Fruit fly (Drosophila melanogaster): ENCODE measurements around the gene AIF.

Gene AIF

dm6 chr2L:2131449-2132109 is 20.0 kb upstream of the AIF start (continued):
- TF ChIP-seq Sox102F (GFP tag; optimal IDR thresholded peaks at IDR 0.05): peak; percentile 0
- peak; percentile 49 for TF ChIP-seq sens (GFP tag)
- TF ChIP-seq Rfx (GFP tag; IDR thresholded peaks at IDR 0.05): no peak
- no peak for TF ChIP-seq grau (tag; optimal IDR thresholded peaks at IDR 0.05)
- TF ChIP-seq CG4707 (GFP tag; optimal IDR thresholded peaks at IDR 0.05): no peak

- TF ChIP-seq CG1024 (GFP tag; IDR thresholded peaks at IDR 0.05): no peak
- no peak for TF ChIP-seq Hr3 (GFP tag; optimal IDR thresholded peaks at IDR 0.05)
- TF ChIP-seq sima (GFP tag; optimal IDR thresholded peaks at IDR 0.05): no peak
- TF ChIP-seq CG3163 (GFP tag; optimal IDR thresholded peaks at IDR 0.05): no peak
- TF ChIP-seq MTF-1 (GFP tag; optimal IDR thresholded peaks at IDR 0.05; ENCODE audit: borderline replicate concordance): no peak
- peak; percentile 83 for TF ChIP-seq ERR (GFP tag; optimal IDR thresholded peaks at IDR 0.05)
- TF ChIP-seq cwo (GFP tag; optimal IDR thresholded peaks at IDR 0.05): peak; percentile 46
- no peak for TF ChIP-seq Lim3 (GFP tag; IDR thresholded peaks at IDR 0.05)
- no peak for TF ChIP-seq prd (optimal IDR thresholded peaks at IDR 0.05)
- TF ChIP-seq prd (GFP tag; IDR thresholded peaks at IDR 0.05): no peak
- no peak for TF ChIP-seq CG13775 (GFP tag; optimal IDR thresholded peaks at IDR 0.05)
- TF ChIP-seq CG11723 (GFP tag; optimal IDR thresholded peaks at IDR 0.05): no peak
- TF ChIP-seq sob (GFP tag; IDR thresholded peaks at IDR 0.05): no peak
- no peak for TF ChIP-seq CG4707 (GFP tag; optimal IDR thresholded peaks at IDR 0.05)
- no peak for TF ChIP-seq scrt (GFP tag; optimal IDR thresholded peaks at IDR 0.05)
Measured at dm6 chr2L:2132215-2132614, 19.3 kb upstream of the AIF start.

- TF ChIP-seq CG6683 (GFP tag; optimal IDR thresholded peaks at IDR 0.05): no peak
- no peak for TF ChIP-seq Bdp1 (GFP tag; optimal IDR thresholded peaks at IDR 0.05)
- TF ChIP-seq Antp (GFP tag; optimal IDR thresholded peaks at IDR 0.05): peak; percentile 8
- peak; percentile 50 for TF ChIP-seq CG18599 (GFP tag; optimal IDR thresholded peaks at IDR 0.05)
- TF ChIP-seq CG15514 (GFP tag; optimal IDR thresholded peaks at IDR 0.05): peak; percentile 15
- no peak for TF ChIP-seq pros (GFP tag; optimal IDR thresholded peaks at IDR 0.05)
- no peak for TF ChIP-seq Vsx1 (GFP tag; optimal IDR thresholded peaks at IDR 0.05)
- no peak for TF ChIP-seq CG9727 (GFP tag; optimal IDR thresholded peaks at IDR 0.05)
- TF ChIP-seq seq (GFP tag; IDR thresholded peaks at IDR 0.05): no peak
- no peak for TF ChIP-seq Stat92E (GFP tag; optimal IDR thresholded peaks at IDR 0.05)
- TF ChIP-seq B-H2 (GFP tag; optimal IDR thresholded peaks at IDR 0.05): no peak
- TF ChIP-seq CG5180 (GFP tag; optimal IDR thresholded peaks at IDR 0.05): no peak
- no peak for TF ChIP-seq abd-A (tag; optimal IDR thresholded peaks at IDR 0.05)
- no peak for TF ChIP-seq Usf (GFP tag; optimal IDR thresholded peaks at IDR 0.05)
- TF ChIP-seq CG8478 (optimal IDR thresholded peaks at IDR 0.05): no peak
- TF ChIP-seq CG2202 (tag; optimal IDR thresholded peaks at IDR 0.05): no peak
- no peak for TF ChIP-seq prd (optimal IDR thresholded peaks at IDR 0.05)
- no peak for TF ChIP-seq prd (GFP tag; IDR thresholded peaks at IDR 0.05)
- TF ChIP-seq CG13624 (GFP tag; optimal IDR thresholded peaks at IDR 0.05): peak; percentile 24
- TF ChIP-seq kay (GFP tag; optimal IDR thresholded peaks at IDR 0.05): peak; percentile 7
- no peak for TF ChIP-seq CG6654 (GFP tag; optimal IDR thresholded peaks at IDR 0.05)
- TF ChIP-seq disco-r (GFP tag; optimal IDR thresholded peaks at IDR 0.05): peak; percentile 0
- no peak for TF ChIP-seq Doc2 (GFP tag; IDR thresholded peaks at IDR 0.05)
- no peak for TF ChIP-seq gce (GFP tag; IDR thresholded peaks at IDR 0.05)
- no peak for TF ChIP-seq H2.0 (GFP tag; IDR thresholded peaks at IDR 0.05)
- no peak for TF ChIP-seq CG14710 (tag; optimal IDR thresholded peaks at IDR 0.05)
- no peak for TF ChIP-seq cad (GFP tag; optimal IDR thresholded peaks at IDR 0.05)
- TF ChIP-seq jumu (GFP tag; optimal IDR thresholded peaks at IDR 0.05): no peak
- TF ChIP-seq CG4282 (GFP tag; optimal IDR thresholded peaks at IDR 0.05): no peak
- no peak for TF ChIP-seq Dref (GFP tag; IDR thresholded peaks at IDR 0.05)
- TF ChIP-seq NfI (GFP tag; optimal IDR thresholded peaks at IDR 0.05): no peak
Measured at dm6 chr2L:2133009-2133408, 18.5 kb upstream of the AIF start.
